Worm (Caenorhabditis elegans): ENCODE measurements around the gene C31G12.4.

DNA sequence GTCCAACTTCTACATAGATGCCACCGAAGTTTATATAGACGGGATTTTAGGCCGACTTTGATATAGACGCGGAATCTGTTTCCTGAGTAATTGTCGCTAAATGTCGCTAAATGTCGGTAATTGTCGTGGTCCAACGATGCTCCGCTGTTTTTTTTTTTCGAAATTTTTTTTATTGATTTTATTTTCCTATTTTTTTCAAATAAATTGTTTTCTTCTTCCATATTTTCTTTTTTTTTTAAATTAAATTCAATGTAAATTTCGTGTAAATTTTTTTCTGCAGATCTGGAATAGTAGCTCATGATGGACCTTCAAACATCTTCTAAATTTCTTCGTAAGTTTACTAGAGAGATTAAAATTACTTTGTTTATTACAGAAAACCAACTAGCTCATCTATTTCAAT lies 6.4 kb upstream of the C31G12.4 start, which contains the start of gene C31G12.3:
- TF ChIP-seq F13H6.1 (tag; optimal IDR thresholded peaks at IDR 0.05) (no peak), elt-1 (tag; optimal IDR thresholded peaks at IDR 0.05) (no peak), ceh-82 (tag; optimal IDR thresholded peaks at IDR 0.05) (no peak)

All from whole organism, L2 larva.